Fruit fly (Drosophila melanogaster): ENCODE data around the gene CG11076.

CG11076 gene

DNA sequence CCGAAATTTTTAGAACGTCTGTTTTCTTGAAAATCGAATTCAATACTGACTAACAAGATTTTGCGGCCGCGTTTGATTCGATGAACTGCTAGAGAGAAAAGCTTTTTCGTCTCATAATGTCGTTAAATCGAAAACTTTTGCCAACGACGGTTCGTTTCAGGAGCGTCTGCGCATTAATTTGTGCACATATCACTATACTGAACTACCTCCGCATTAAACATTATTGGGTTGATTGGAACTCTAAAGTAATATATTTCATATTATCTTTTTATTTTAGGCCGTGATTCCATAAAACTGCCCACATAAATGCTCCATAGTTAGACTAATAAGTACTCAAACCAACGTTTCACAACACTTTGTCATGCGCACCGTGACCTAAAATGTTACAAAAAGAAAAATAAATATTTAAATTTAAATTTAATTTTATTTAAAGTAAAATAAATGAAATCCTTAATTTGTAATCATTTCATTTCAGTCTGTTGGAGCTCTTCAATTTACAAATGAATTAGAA, 22.2 kb upstream of the CG11076 start, which contains the start of gene CaMKII (continued):
- TF ChIP-seq dan (GFP tag; IDR thresholded peaks at IDR 0.05) (no peak), CG1603 (tag; optimal IDR thresholded peaks at IDR 0.05) (no peak), Dfd (GFP tag; optimal IDR thresholded peaks at IDR 0.05) (no peak), CG18262 (tag; optimal IDR thresholded peaks at IDR 0.05) (peak; percentile 50), CG17359 (tag; optimal IDR thresholded peaks at IDR 0.05) (peak; percentile 45), CG7963 (GFP tag; IDR thresholded peaks at IDR 0.05; ENCODE audit: partially characterized antibody) (no peak), Rx (GFP tag; IDR thresholded peaks at IDR 0.05) (no peak), sug (tag; optimal IDR thresholded peaks at IDR 0.05) (no peak), ro (GFP tag; IDR thresholded peaks at IDR 0.05) (no peak), CG18599 (GFP tag; optimal IDR thresholded peaks at IDR 0.05) (no peak), CG10366 (GFP tag; IDR thresholded peaks at IDR 0.05) (no peak), CG32767 (GFP tag; IDR thresholded peaks at IDR 0.05) (no peak; the same call in 1 of the 2 replicates), CG11085 (GFP tag; IDR thresholded peaks at IDR 0.05) (no peak), Bgb (GFP tag; IDR thresholded peaks at IDR 0.05; ENCODE audit: partially characterized antibody) (no peak), CG17186 (GFP tag; optimal IDR thresholded peaks at IDR 0.05) (no peak), CG13894 (tag; optimal IDR thresholded peaks at IDR 0.05) (peak; percentile 49), Max (GFP tag; optimal IDR thresholded peaks at IDR 0.05) (peak; percentile 47), HLH3B (GFP tag; IDR thresholded peaks at IDR 0.05) (peak; percentile 6; the same call in 1 of the 2 replicates), MESR4 (GFP tag; optimal IDR thresholded peaks at IDR 0.05) (peak; percentile 11), fu2 (GFP tag; optimal IDR thresholded peaks at IDR 0.05) (no peak), tll (GFP tag; optimal IDR thresholded peaks at IDR 0.05) (no peak), CG12942 (GFP tag; optimal IDR thresholded peaks at IDR 0.05) (no peak), ERR (GFP tag; optimal IDR thresholded peaks at IDR 0.05) (no peak), kah (GFP tag; optimal IDR thresholded peaks at IDR 0.05) (no peak), grn (GFP tag; optimal IDR thresholded peaks at IDR 0.05) (no peak), CG11398 (GFP tag; optimal IDR thresholded peaks at IDR 0.05) (no peak), eve (GFP tag; optimal IDR thresholded peaks at IDR 0.05) (peak in 1 of 2 experiments; percentile 28), CG14710 (tag; optimal IDR thresholded peaks at IDR 0.05) (peak; percentile 34), br (optimal IDR thresholded peaks at IDR 0.05) (no peak), HmgZ (tag; optimal IDR thresholded peaks at IDR 0.05) (no peak), CG9437 (GFP tag; optimal IDR thresholded peaks at IDR 0.05) (peak; percentile 39), jumu (GFP tag; optimal IDR thresholded peaks at IDR 0.05) (no peak), lab (GFP tag; optimal IDR thresholded peaks at IDR 0.05) (no peak), pita (GFP tag; optimal IDR thresholded peaks at IDR 0.05) (no peak), cas (GFP tag; IDR thresholded peaks at IDR 0.05) (no peak), CG2116 (GFP tag; optimal IDR thresholded peaks at IDR 0.05) (peak; percentile 26), CG17912 (GFP tag; optimal IDR thresholded peaks at IDR 0.05) (no peak), gce (GFP tag; IDR thresholded peaks at IDR 0.05) (no peak), B-H2 (GFP tag; optimal IDR thresholded peaks at IDR 0.05) (no peak), Drgx (GFP tag; IDR thresholded peaks at IDR 0.05) (no peak), chn (GFP tag; optimal IDR thresholded peaks at IDR 0.05) (no peak), ara (GFP tag; IDR thresholded peaks at IDR 0.05) (no peak), CG10565 (GFP tag; optimal IDR thresholded peaks at IDR 0.05) (no peak), pfk (GFP tag; optimal IDR thresholded peaks at IDR 0.05) (no peak), Nf-YA (GFP tag; IDR thresholded peaks at IDR 0.05) (no peak), eyg (GFP tag; optimal IDR thresholded peaks at IDR 0.05) (no peak), crol (GFP tag; IDR thresholded peaks at IDR 0.05) (no peak), CG2129 (GFP tag; IDR thresholded peaks at IDR 0.05; ENCODE audit: partially characterized antibody) (no peak), dysf (GFP tag; IDR thresholded peaks at IDR 0.05) (no peak; the same call in 2 of the 3 replicates), Xbp1 (GFP tag; optimal IDR thresholded peaks at IDR 0.05) (peak; percentile 52), NfI (GFP tag; optimal IDR thresholded peaks at IDR 0.05) (no peak)

All from whole organism, embryonic.